Worm (Caenorhabditis elegans) whole organism, late embryonic: ENCODE results near the gene ZK1236.5.
A peak's percentile ranks its signal among the peaks of the same experiment; 100 is the strongest.

ENCODE experiments used
- C08G9.2 ChIP-seq: sonication (generic microtip); optimal IDR thresholded peaks from 2 replicates; lab custom pipeline; 2016; ENCODE audit warnings: mild to moderate bottlenecking, missing genetic modification characterization, moderate library complexity, missing compliant biosample characterization
- K02D7.2 ChIP-seq: sonication (generic microtip); optimal IDR thresholded peaks from 2 replicates; lab custom pipeline; 2017; ENCODE audit warnings: mild to moderate bottlenecking, missing genetic modification characterization, missing compliant biosample characterization
- K09A11.1 ChIP-seq: sonication (generic microtip); optimal IDR thresholded peaks from 2 replicates; lab custom pipeline; 2017; ENCODE audit warnings: antibody characterized with exemption, mild to moderate bottlenecking, missing genetic modification characterization, missing compliant biosample characterization; ENCODE audit not compliant: insufficient read depth
- T23F11.4 ChIP-seq: fragments of 200-800 bp; sonication (Bioruptor generic); optimal IDR thresholded peaks from 2 replicates; lab custom pipeline; 2018; ENCODE audit warnings: mild to moderate bottlenecking, missing genetic modification characterization, missing compliant biosample characterization
- Y22D7AL.16 ChIP-seq: sonication (generic microtip); optimal IDR thresholded peaks from 2 replicates; lab custom pipeline; 2016; ENCODE audit warnings: missing genetic modification characterization, missing compliant biosample characterization
- ahr-1 ChIP-seq: sonication (generic microtip); optimal IDR thresholded peaks from 2 replicates; lab custom pipeline; 2016; ENCODE audit warnings: missing genetic modification characterization, missing compliant biosample characterization
- ceh-14 ChIP-seq: sonication (generic microtip); optimal IDR thresholded peaks from 2 replicates; lab custom pipeline; 2016; ENCODE audit warnings: missing genotype, missing genetic modification characterization, missing compliant biosample characterization
- ceh-24 ChIP-seq: sonication (generic microtip); optimal IDR thresholded peaks from 2 replicates; lab custom pipeline; 2016; ENCODE audit warnings: mild to moderate bottlenecking, missing genetic modification characterization, missing compliant biosample characterization
- ceh-30 ChIP-seq: fragments of 150-350 bp; optimal IDR thresholded peaks from 2 replicates; lab custom pipeline; 2014; ENCODE audit warnings: missing biosample characterization, missing genetic modification characterization
- ceh-31 ChIP-seq: sonication (generic microtip); optimal IDR thresholded peaks from 2 replicates; lab custom pipeline; 2016; ENCODE audit warnings: missing genetic modification characterization, missing compliant biosample characterization
- ceh-34 ChIP-seq: sonication (generic microtip); optimal IDR thresholded peaks from 2 replicates; lab custom pipeline; 2016; ENCODE audit warnings: mild to moderate bottlenecking, missing genetic modification characterization, missing compliant biosample characterization
- ceh-45 ChIP-seq: fragments of 200-800 bp; sonication (Bioruptor generic); IDR thresholded peaks from 2 replicates; pipeline ENCODE4 v1.3.6; 2022; ENCODE audit warnings: missing genetic modification reagents, missing genetic modification characterization, missing compliant biosample characterization
- che-1 ChIP-seq: sonication (generic microtip); optimal IDR thresholded peaks from 2 replicates; lab custom pipeline; 2016; ENCODE audit warnings: mild to moderate bottlenecking, missing genetic modification characterization, missing compliant biosample characterization
- dmd-4 ChIP-seq: sonication (generic microtip); optimal IDR thresholded peaks from 2 replicates; lab custom pipeline; 2016; ENCODE audit warnings: borderline replicate concordance, missing genetic modification characterization, missing compliant biosample characterization
- dve-1 ChIP-seq: sonication (generic microtip); optimal IDR thresholded peaks from 2 replicates; lab custom pipeline; 2017; ENCODE audit warnings: antibody characterized with exemption, mild to moderate bottlenecking, missing genetic modification characterization, missing compliant biosample characterization
- elt-2 ChIP-seq: sonication (generic microtip); optimal IDR thresholded peaks from 2 replicates; lab custom pipeline; 2016; ENCODE audit warnings: missing genetic modification reagents, missing genetic modification characterization, missing compliant biosample characterization
- ets-4 ChIP-seq: sonication (generic microtip); optimal IDR thresholded peaks from 2 replicates; lab custom pipeline; 2016; ENCODE audit warnings: missing genetic modification characterization, missing compliant biosample characterization
- fkh-6 ChIP-seq: sonication (generic microtip); optimal IDR thresholded peaks from 2 replicates; lab custom pipeline; 2016; ENCODE audit warnings: missing genetic modification characterization, missing compliant biosample characterization
- gmeb-2 ChIP-seq: sonication (generic microtip); optimal IDR thresholded peaks from 2 replicates; lab custom pipeline; 2016; ENCODE audit warnings: missing genetic modification characterization, inconsistent platforms, missing compliant biosample characterization
- hlh-15 ChIP-seq: sonication (generic microtip); optimal IDR thresholded peaks from 2 replicates; lab custom pipeline; 2016; ENCODE audit warnings: missing genetic modification characterization, missing compliant biosample characterization
- hlh-6 ChIP-seq: sonication (generic microtip); optimal IDR thresholded peaks from 2 replicates; lab custom pipeline; 2016; ENCODE audit warnings: missing genotype, missing genetic modification characterization, missing compliant biosample characterization
- hlh-8 ChIP-seq: sonication (generic microtip); optimal IDR thresholded peaks from 2 replicates; lab custom pipeline; 2016; ENCODE audit warnings: missing genotype, missing genetic modification characterization, missing compliant biosample characterization
- lim-6 ChIP-seq: sonication (generic microtip); optimal IDR thresholded peaks from 2 replicates; lab custom pipeline; 2016; ENCODE audit warnings: missing genetic modification characterization, missing compliant biosample characterization
- madf-2 ChIP-seq: sonication (generic microtip); optimal IDR thresholded peaks from 2 replicates; lab custom pipeline; 2017; ENCODE audit warnings: missing genetic modification characterization, missing compliant biosample characterization
- nfya-1 ChIP-seq: sonication (generic microtip); optimal IDR thresholded peaks from 2 replicates; lab custom pipeline; 2017; ENCODE audit warnings: missing genetic modification characterization, mild to moderate bottlenecking, missing compliant biosample characterization, antibody characterized with exemption, moderate library complexity
- nhr-11 ChIP-seq: fragments of 150-350 bp; optimal IDR thresholded peaks from 2 replicates; lab custom pipeline; 2014; ENCODE audit warnings: missing biosample characterization, missing genetic modification characterization
- nhr-232 ChIP-seq: sonication (generic microtip); optimal IDR thresholded peaks from 2 replicates; lab custom pipeline; 2016; ENCODE audit warnings: missing genetic modification characterization, missing compliant biosample characterization
- npax-4 ChIP-seq: sonication (generic microtip); optimal IDR thresholded peaks from 2 replicates; lab custom pipeline; 2016; ENCODE audit warnings: missing genetic modification characterization, missing compliant biosample characterization
- pax-1 ChIP-seq: fragments of 150-350 bp; optimal IDR thresholded peaks from 2 replicates; lab custom pipeline; 2014; ENCODE audit warnings: missing biosample characterization, missing genetic modification characterization
- pha-4 ChIP-seq: fragments of 150-350 bp; optimal IDR thresholded peaks from 2 replicates; lab custom pipeline; 2018; ENCODE audit warnings: missing biosample characterization, missing genetic modification reagents, missing genetic modification characterization
- pqm-1 ChIP-seq: sonication (generic microtip); optimal IDR thresholded peaks from 2 replicates; lab custom pipeline; 2016; ENCODE audit warnings: missing genetic modification characterization, missing compliant biosample characterization
- ref-2 ChIP-seq: sonication (generic microtip); optimal IDR thresholded peaks from 2 replicates; lab custom pipeline; 2016; ENCODE audit warnings: missing genetic modification characterization, missing compliant biosample characterization
- rnt-1 ChIP-seq: sonication (generic microtip); optimal IDR thresholded peaks from 2 replicates; lab custom pipeline; 2016; ENCODE audit warnings: missing genetic modification characterization, missing compliant biosample characterization
- sdc-2 ChIP-seq: sonication (generic microtip); optimal IDR thresholded peaks from 2 replicates; lab custom pipeline; 2016; ENCODE audit warnings: missing genotype, missing genetic modification characterization, missing compliant biosample characterization
- sox-2 ChIP-seq: fragments of 200-800 bp; sonication (Bioruptor generic); IDR thresholded peaks from 2 replicates; pipeline ENCODE4 v1.3.6; 2022; ENCODE audit warnings: missing genetic modification reagents, missing genetic modification characterization, missing compliant biosample characterization
- syd-9 ChIP-seq: sonication (generic microtip); optimal IDR thresholded peaks from 2 replicates; lab custom pipeline; 2016; ENCODE audit warnings: mild to moderate bottlenecking, missing genetic modification characterization, moderate library complexity, missing compliant biosample characterization
- unc-42 ChIP-seq: sonication (generic microtip); optimal IDR thresholded peaks from 2 replicates; lab custom pipeline; 2016; ENCODE audit warnings: missing genotype, missing genetic modification characterization, missing compliant biosample characterization
- unc-55 ChIP-seq: sonication (generic microtip); optimal IDR thresholded peaks from 2 replicates; lab custom pipeline; 2017; ENCODE audit warnings: missing biosample characterization, missing genetic modification reagents, missing genetic modification characterization

ZK1236.5 gene

DNA sequence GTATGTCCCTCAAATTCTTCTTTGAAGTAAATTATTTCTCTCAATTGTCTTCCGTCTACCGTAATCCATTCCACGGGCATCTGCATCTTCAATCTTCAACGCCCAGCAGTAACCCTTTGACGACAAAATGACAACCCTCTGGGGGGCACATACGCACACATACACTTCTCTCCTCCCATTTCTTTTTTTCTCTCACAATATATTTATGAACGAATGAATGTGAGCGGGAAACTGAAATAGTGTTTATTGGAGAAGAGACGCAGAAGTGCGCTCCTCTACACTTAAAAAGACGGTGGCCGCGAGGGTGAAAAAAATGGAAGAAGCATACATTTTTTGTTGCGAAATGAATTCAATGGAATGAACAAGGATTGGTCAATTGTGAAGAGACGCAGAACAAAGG is 20.0 kb downstream of the ZK1236.5 start (continued):
- TF ChIP-seq lim-6 (tag; lab: Kevin White, UChicago), result no peak
- no peak for TF ChIP-seq nhr-11 (tag; lab: Kevin White, UChicago)
- TF ChIP-seq K09A11.1 (tag; lab: Kevin White, UChicago), result no peak
- no peak for TF ChIP-seq pax-1 (tag; lab: Kevin White, UChicago)
- no peak for TF ChIP-seq ahr-1
- no peak for TF ChIP-seq ceh-45 (GFP tag; lab: Robert Waterston, UW)
- no peak for TF ChIP-seq pqm-1 (tag; lab: Kevin White, UChicago)
- peak; percentile 93 for TF ChIP-seq unc-55 (GFP tag; lab: Kevin White, UChicago)
- TF ChIP-seq gmeb-2 (tag; lab: Kevin White, UChicago), result no peak
- peak; percentile 67 for TF ChIP-seq ref-2 (tag; lab: Kevin White, UChicago)
- peak; percentile 91 for TF ChIP-seq nfya-1 (tag; lab: Kevin White, UChicago)
- TF ChIP-seq ceh-34 (tag; lab: Kevin White, UChicago), result no peak
- no peak for TF ChIP-seq ceh-30 (tag; lab: Kevin White, UChicago)
- peak; percentile 46 for TF ChIP-seq unc-42 (tag; lab: Kevin White, UChicago)
- TF ChIP-seq dmd-4 (tag; lab: Kevin White, UChicago), result peak; percentile 23

DNA sequence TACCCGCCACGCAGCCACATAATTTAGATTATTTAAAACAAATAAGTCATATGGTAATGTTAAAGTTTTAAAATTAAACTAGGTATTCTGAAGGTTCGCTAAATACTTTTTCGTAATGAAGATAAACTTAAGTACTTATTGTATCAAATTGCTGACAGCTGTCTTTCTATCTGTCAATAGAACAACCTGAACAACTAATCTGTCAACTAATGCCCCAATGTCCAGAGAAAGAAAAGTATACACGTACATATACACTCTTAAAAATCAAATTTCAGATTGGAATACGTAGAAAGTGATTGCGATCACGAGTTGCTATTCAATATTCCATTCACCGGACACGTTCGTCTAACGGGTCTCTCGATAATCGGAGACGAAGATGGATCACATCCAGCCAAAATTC is 21.3 kb downstream of the ZK1236.5 start:
- TF ChIP-seq unc-55 (GFP tag; lab: Kevin White, UChicago), result peak; percentile 30
- TF ChIP-seq hlh-8 (tag; lab: Kevin White, UChicago), result no peak
- no peak for TF ChIP-seq nfya-1 (tag; lab: Kevin White, UChicago)
- TF ChIP-seq, all 69 proteins: peak for 1

DNA sequence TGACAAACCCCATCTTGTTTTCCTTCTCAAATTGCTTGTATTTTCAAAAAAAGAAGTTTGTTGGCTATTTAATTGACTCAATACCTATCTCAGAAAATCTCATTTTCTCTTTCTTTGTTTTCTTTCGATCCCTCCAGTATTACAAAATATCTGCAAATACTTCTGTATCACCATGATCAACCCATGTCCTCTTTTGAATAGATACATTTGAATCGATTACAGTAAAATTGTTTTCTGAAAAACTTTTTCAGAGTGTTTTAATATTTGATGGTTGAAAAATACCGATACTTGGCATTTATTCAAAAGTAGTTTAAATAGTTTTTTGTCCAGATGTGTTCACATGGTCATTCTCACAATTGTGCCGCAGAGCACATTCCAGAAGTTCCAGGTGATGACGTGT is 22.8 kb downstream of the ZK1236.5 start, which contains the start of gene ZK353.9:
ZK353.9 (plus strand) TSS at position 331 of the 400 bp plus-strand sequence.
- no peak for TF ChIP-seq ets-4 (tag; lab: Kevin White, UChicago)
- TF ChIP-seq Y22D7AL.16, result no peak
- no peak for TF ChIP-seq che-1 (tag; lab: Kevin White, UChicago)
- TF ChIP-seq npax-4, result no peak
- no peak for TF ChIP-seq K09A11.1 (tag; lab: Kevin White, UChicago)
- TF ChIP-seq sdc-2 (tag; lab: Kevin White, UChicago), result no peak
- no peak for TF ChIP-seq C08G9.2 (tag; lab: Kevin White, UChicago)
- no peak for TF ChIP-seq hlh-6
- TF ChIP-seq ceh-45 (GFP tag; lab: Robert Waterston, UW), result no peak
- TF ChIP-seq madf-2, result no peak
- no peak for TF ChIP-seq sox-2 (GFP tag; lab: Robert Waterston, UW)
- TF ChIP-seq ceh-14 (tag; lab: Kevin White, UChicago), result no peak
- no peak for TF ChIP-seq nhr-232 (tag; lab: Kevin White, UChicago)
- no peak for TF ChIP-seq hlh-15 (tag; lab: Kevin White, UChicago)

DNA sequence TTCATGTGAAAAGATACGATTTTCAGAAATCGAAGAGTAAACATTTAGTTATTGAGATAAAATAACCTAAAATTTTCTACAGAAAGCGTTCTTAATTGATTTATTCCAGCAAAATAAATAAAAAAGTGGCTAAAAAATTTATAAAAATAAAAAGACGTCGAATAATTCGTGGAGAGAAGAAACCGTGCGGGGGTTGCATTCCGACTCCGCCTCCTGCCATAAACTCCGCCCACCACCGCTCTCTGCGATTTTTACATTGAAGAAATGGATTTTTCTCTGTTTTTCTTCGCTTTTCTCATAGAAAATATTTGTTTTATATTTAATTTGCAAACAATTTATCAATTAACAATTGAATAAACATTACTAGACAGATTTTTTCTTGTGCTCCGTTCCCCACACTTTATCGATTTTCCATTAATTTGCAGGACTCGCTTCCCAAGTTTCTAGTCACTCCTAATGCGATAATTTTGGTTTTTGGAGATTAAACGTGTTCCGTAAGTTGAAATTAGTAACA is 26.5 kb downstream of the ZK1236.5 start, which contains the start of the genes ubxn-4 and cyy-1:
ubxn-4 (minus strand) TSS at position 114 of the 514 bp plus-strand sequence.
cyy-1 (plus strand) TSS at position 426 of the 514 bp plus-strand sequence.
- TF ChIP-seq sdc-2 (tag; lab: Kevin White, UChicago), result no peak
- TF ChIP-seq dve-1 (tag; lab: Kevin White, UChicago), result no peak
- no peak for TF ChIP-seq unc-55 (GFP tag; lab: Kevin White, UChicago)
- no peak for TF ChIP-seq syd-9 (tag; lab: Kevin White, UChicago)
- no peak for TF ChIP-seq pha-4
- no peak for TF ChIP-seq T23F11.4 (GFP tag; lab: Kevin White, UChicago)
- no peak for TF ChIP-seq che-1 (tag; lab: Kevin White, UChicago)
- peak; percentile 3 for TF ChIP-seq ceh-31 (tag; lab: Kevin White, UChicago)
- no peak for TF ChIP-seq K02D7.2 (tag; lab: Kevin White, UChicago)
- TF ChIP-seq ets-4 (tag; lab: Kevin White, UChicago), result no peak
- TF ChIP-seq nfya-1 (tag; lab: Kevin White, UChicago), result peak; percentile 31
- no peak for TF ChIP-seq hlh-6
- no peak for TF ChIP-seq fkh-6 (tag; lab: Kevin White, UChicago)
- TF ChIP-seq ceh-30 (tag; lab: Kevin White, UChicago), result no peak
- no peak for TF ChIP-seq ceh-24 (tag; lab: Kevin White, UChicago)
- TF ChIP-seq elt-2, result peak; percentile 26
- TF ChIP-seq rnt-1, result no peak
